Worm (Caenorhabditis elegans) whole organism, L3 larva: ENCODE results near the gene Y43C5A.3.
A peak's percentile ranks its signal among the peaks of the same experiment; 100 is the strongest.

Source experiments
- ZK546.5 ChIP-seq: sonication (generic microtip); optimal IDR thresholded peaks from 2 replicates; lab custom pipeline; 2017; ENCODE audit warnings: missing biosample characterization, missing genetic modification characterization
- aly-2 ChIP-seq: fragments of 150-350 bp; optimal IDR thresholded peaks from 2 replicates; lab custom pipeline; 2014; ENCODE audit warnings: missing biosample characterization, missing genetic modification characterization
- ama-1 ChIP-seq: fragments of 150-350 bp; optimal IDR thresholded peaks from 2 replicates; lab custom pipeline; 2018
- ceh-16 ChIP-seq: sonication (generic microtip); optimal IDR thresholded peaks from 2 replicates; lab custom pipeline; 2017; ENCODE audit warnings: missing biosample characterization, missing genetic modification characterization
- ceh-28 ChIP-seq: fragments of 150-350 bp; optimal IDR thresholded peaks from 2 replicates; lab custom pipeline; 2014; ENCODE audit warnings: missing biosample characterization, missing genetic modification reagents, missing genetic modification characterization
- ceh-9 ChIP-seq: sonication (generic microtip); optimal IDR thresholded peaks from 2 replicates; lab custom pipeline; 2018; ENCODE audit warnings: missing biosample characterization, missing genetic modification characterization
- elt-1 ChIP-seq: fragments of 150-350 bp; optimal IDR thresholded peaks from 2 replicates; lab custom pipeline; 2014; ENCODE audit warnings: missing biosample characterization, missing genetic modification characterization
- elt-2 ChIP-seq: sonication (generic microtip); optimal IDR thresholded peaks from 2 replicates; lab custom pipeline; 2016; ENCODE audit warnings: missing genetic modification reagents, mild to moderate bottlenecking, missing genetic modification characterization, missing compliant biosample characterization
- elt-3 ChIP-seq, 3 experiments: fragments of 150-350 bp in 1 of 3; sonication (generic microtip) in 2 of 3; optimal IDR thresholded peaks; 2 replicates in 2 of 3; 4 replicates in 1 of 3; lab custom pipeline; 2014 to 2017; ENCODE audit warnings: missing biosample characterization in 3 of 3, missing genetic modification characterization in 3 of 3
- eor-1 ChIP-seq, 2 experiments: fragments of 150-350 bp; optimal IDR thresholded peaks; 2 replicates each; lab custom pipeline; 2014 to 2018; ENCODE audit warnings: missing biosample characterization in 2 of 2, missing genetic modification characterization in 2 of 2
- fkh-2 ChIP-seq: fragments of 150-350 bp; optimal IDR thresholded peaks from 2 replicates; lab custom pipeline; 2014; ENCODE audit warnings: missing biosample characterization, missing genetic modification reagents, missing genetic modification characterization
- hmg-11 ChIP-seq: sonication (generic microtip); optimal IDR thresholded peaks from 2 replicates; lab custom pipeline; 2016; ENCODE audit warnings: missing genetic modification characterization, missing compliant biosample characterization
- lin-15B ChIP-seq: fragments of 150-350 bp; optimal IDR thresholded peaks from 2 replicates; lab custom pipeline; 2014; ENCODE audit warnings: missing biosample characterization, missing genetic modification characterization
- lin-39 ChIP-seq: fragments of 150-350 bp; optimal IDR thresholded peaks from 2 replicates; lab custom pipeline; 2018; ENCODE audit warnings: missing biosample characterization, missing genetic modification reagents, missing genetic modification characterization
- lsy-12 ChIP-seq: sonication (generic microtip); optimal IDR thresholded peaks from 2 replicates; lab custom pipeline; 2016; ENCODE audit warnings: mild to moderate bottlenecking, missing genetic modification characterization, missing compliant biosample characterization
- mdl-1 ChIP-seq: fragments of 150-350 bp; optimal IDR thresholded peaks from 2 replicates; lab custom pipeline; 2014; ENCODE audit warnings: missing biosample characterization, missing genetic modification characterization
- mml-1 ChIP-seq: fragments of 150-350 bp; sonication (generic microtip); optimal IDR thresholded peaks from 3 replicates; lab custom pipeline; 2014; ENCODE audit warnings: missing biosample characterization, missing genetic modification characterization
- nhr-11 ChIP-seq: fragments of 150-350 bp; optimal IDR thresholded peaks from 2 replicates; lab custom pipeline; 2014; ENCODE audit warnings: missing biosample characterization, missing genetic modification characterization
- nhr-12 ChIP-seq: fragments of 150-350 bp; optimal IDR thresholded peaks from 2 replicates; lab custom pipeline; 2014; ENCODE audit warnings: missing biosample characterization, missing genetic modification characterization
- nhr-23 ChIP-seq: fragments of 150-350 bp; optimal IDR thresholded peaks from 2 replicates; lab custom pipeline; 2014; ENCODE audit warnings: missing biosample characterization, missing genetic modification reagents, missing genetic modification characterization
- nhr-237 ChIP-seq: fragments of 150-350 bp; optimal IDR thresholded peaks from 2 replicates; lab custom pipeline; 2014; ENCODE audit warnings: missing biosample characterization, missing genetic modification characterization
- nhr-67 ChIP-seq: fragments of 150-350 bp; optimal IDR thresholded peaks from 2 replicates; lab custom pipeline; 2014; ENCODE audit warnings: missing biosample characterization, missing genetic modification characterization
- nhr-76 ChIP-seq: fragments of 150-350 bp; sonication (generic microtip); optimal IDR thresholded peaks from 5 replicates; lab custom pipeline; 2014; ENCODE audit warnings: missing biosample characterization, missing genetic modification characterization
- nhr-77 ChIP-seq: fragments of 150-350 bp; optimal IDR thresholded peaks from 2 replicates; lab custom pipeline; 2014; ENCODE audit warnings: missing biosample characterization, missing genetic modification characterization
- pqm-1 ChIP-seq: fragments of 150-350 bp; optimal IDR thresholded peaks from 2 replicates; lab custom pipeline; 2017; ENCODE audit warnings: missing biosample characterization, missing genetic modification characterization, inconsistent platforms
- sea-2 ChIP-seq: fragments of 150-350 bp; sonication (generic microtip); optimal IDR thresholded peaks from 4 replicates; lab custom pipeline; 2014; ENCODE audit warnings: missing biosample characterization, missing genetic modification reagents, missing genetic modification characterization
- skn-1 ChIP-seq: fragments of 150-350 bp; optimal IDR thresholded peaks from 2 replicates; lab custom pipeline; 2014; ENCODE audit warnings: missing biosample characterization, missing genetic modification characterization
- tbx-2 ChIP-seq: sonication (generic microtip); optimal IDR thresholded peaks from 2 replicates; lab custom pipeline; 2016; ENCODE audit warnings: mild to moderate bottlenecking, missing genetic modification characterization, missing compliant biosample characterization
- unc-39 ChIP-seq: sonication (generic microtip); optimal IDR thresholded peaks from 4 replicates; lab custom pipeline; 2017; ENCODE audit warnings: missing biosample characterization, missing genetic modification characterization
- unc-62 ChIP-seq: fragments of 150-350 bp; sonication (generic microtip); optimal IDR thresholded peaks from 4 replicates; lab custom pipeline; 2014; ENCODE audit warnings: missing biosample characterization, missing genetic modification reagents, missing genetic modification characterization
- ztf-11 ChIP-seq: fragments of 150-350 bp; optimal IDR thresholded peaks from 2 replicates; lab custom pipeline; 2014; ENCODE audit warnings: missing biosample characterization, missing genetic modification characterization
- ztf-4 ChIP-seq: fragments of 150-350 bp; optimal IDR thresholded peaks from 2 replicates; lab custom pipeline; 2014; ENCODE audit warnings: missing biosample characterization, missing genetic modification characterization

Y43C5A.3 gene

ce11 chrIV:10284194-10284910 is 10.5 kb downstream of the Y43C5A.3 start, which contains the start of gene rad-51 (continued):
- TF ChIP-seq lin-39 (tag; lab: Kevin White, UChicago) (peak; percentile 37), ceh-9 (no peak), ceh-16 (tag; lab: Kevin White, UChicago) (no peak), lsy-12 (tag; lab: Kevin White, UChicago) (peak; percentile 5), ztf-11 (tag; lab: Kevin White, UChicago) (no peak), unc-39 (tag; lab: Kevin White, UChicago) (no peak), nhr-237 (no peak), ceh-28 (tag; lab: Kevin White, UChicago) (no peak), sea-2 (GFP tag; lab: Kevin White, UChicago) (no peak), mml-1 (tag; lab: Kevin White, UChicago) (no peak), tbx-2 (tag; lab: Kevin White, UChicago) (no peak), eor-1 (tag; optimal IDR thresholded peaks at IDR 0.05; lab: Kevin White, UChicago) (no peak), nhr-76 (tag; lab: Kevin White, UChicago) (no peak), nhr-12 (no peak), fkh-2 (tag; lab: Kevin White, UChicago) (no peak), pqm-1 (tag; lab: Kevin White, UChicago) (peak; percentile 29), skn-1 (tag; lab: Kevin White, UChicago) (no peak), nhr-11 (tag; lab: Kevin White, UChicago) (no peak), unc-62 (GFP tag; lab: Kevin White, UChicago) (no peak), nhr-23 (tag; lab: Kevin White, UChicago) (peak; percentile 33)
- TF ChIP-seq, all 47 proteins: peak for 12

ce11 chrIV:10285328-10285727 is 11.5 kb downstream of the Y43C5A.3 start:
- TF ChIP-seq elt-1 (tag; lab: Kevin White, UChicago) (no peak), skn-1 (tag; lab: Kevin White, UChicago) (no peak), mml-1 (tag; lab: Kevin White, UChicago) (no peak), ceh-28 (tag; lab: Kevin White, UChicago) (no peak), ZK546.5 (tag; lab: Kevin White, UChicago) (no peak), elt-3 (tag; optimal IDR thresholded peaks at IDR 0.05; lab: Kevin White, UChicago) (no peak), ama-1 (no peak), aly-2 (tag; lab: Kevin White, UChicago) (no peak), nhr-77 (tag; lab: Kevin White, UChicago) (no peak), nhr-67 (tag; lab: Kevin White, UChicago) (no peak), mdl-1 (tag; lab: Kevin White, UChicago) (no peak), unc-62 (GFP tag; lab: Kevin White, UChicago) (no peak), nhr-237 (no peak), lin-15B (tag; lab: Kevin White, UChicago) (no peak)
- TF ChIP-seq, all 47 proteins: peak for 0

- TF ChIP-seq hmg-11 (tag; lab: Kevin White, UChicago): no peak
- TF ChIP-seq nhr-76 (tag; lab: Kevin White, UChicago): no peak
- TF ChIP-seq unc-39 (tag; lab: Kevin White, UChicago): no peak
Measured at ce11 chrIV:10286655-10287054, 12.8 kb downstream of the Y43C5A.3 start, which contains the start of gene ebax-1. Gene ebax-1, plus strand, starts transcription at chrIV:10286955.

- TF ChIP-seq ceh-16 (tag; lab: Kevin White, UChicago) (no peak), elt-2 (tag; lab: Kevin White, UChicago) (no peak), nhr-12 (no peak), lin-39 (tag; lab: Kevin White, UChicago) (no peak), nhr-77 (tag; lab: Kevin White, UChicago) (no peak)
- TF ChIP-seq, all 47 proteins: peak for 0
Measured at ce11 chrIV:10288575-10288974, 14.7 kb downstream of the Y43C5A.3 start.

ce11 chrIV:10294030-10294429 is 20.2 kb downstream of the Y43C5A.3 start, which contains the start of gene R09E10.6:
Gene R09E10.6, minus strand, starts transcription at chrIV:10294130.
- no peak for TF ChIP-seq ztf-4 (tag; lab: Kevin White, UChicago)
